Worm (Caenorhabditis elegans) whole organism, L3 larva: ENCODE data around the gene math-20.

Experiments
- R02D3.7 ChIP-seq: fragments of 150-350 bp; optimal IDR thresholded peaks from 2 replicates; lab custom pipeline; 2014; ENCODE audit warnings: missing biosample characterization, missing genetic modification characterization
- aly-2 ChIP-seq: fragments of 150-350 bp; optimal IDR thresholded peaks from 2 replicates; lab custom pipeline; 2014; ENCODE audit warnings: missing biosample characterization, missing genetic modification characterization
- ama-1 ChIP-seq: fragments of 150-350 bp; optimal IDR thresholded peaks from 2 replicates; lab custom pipeline; 2018
- egl-27 ChIP-seq: sonication (generic microtip); optimal IDR thresholded peaks from 4 replicates; lab custom pipeline; 2017; ENCODE audit warnings: missing biosample characterization, missing genetic modification reagents, missing genetic modification characterization
- elt-1 ChIP-seq: fragments of 150-350 bp; optimal IDR thresholded peaks from 2 replicates; lab custom pipeline; 2014; ENCODE audit warnings: missing biosample characterization, missing genetic modification characterization
- fos-1 ChIP-seq: fragments of 150-350 bp; optimal IDR thresholded peaks from 2 replicates; lab custom pipeline; 2014; ENCODE audit warnings: missing biosample characterization, missing genetic modification characterization
- nhr-11 ChIP-seq: fragments of 150-350 bp; optimal IDR thresholded peaks from 2 replicates; lab custom pipeline; 2014; ENCODE audit warnings: missing biosample characterization, missing genetic modification characterization
- nhr-12 ChIP-seq: fragments of 150-350 bp; optimal IDR thresholded peaks from 2 replicates; lab custom pipeline; 2014; ENCODE audit warnings: missing biosample characterization, missing genetic modification characterization
- nhr-28 ChIP-seq: fragments of 150-350 bp; optimal IDR thresholded peaks from 2 replicates; lab custom pipeline; 2014; ENCODE audit warnings: missing biosample characterization, missing genetic modification characterization
- sea-2 ChIP-seq: fragments of 150-350 bp; sonication (generic microtip); optimal IDR thresholded peaks from 4 replicates; lab custom pipeline; 2014; ENCODE audit warnings: missing biosample characterization, missing genetic modification reagents, missing genetic modification characterization
- ztf-11 ChIP-seq: fragments of 150-350 bp; optimal IDR thresholded peaks from 2 replicates; lab custom pipeline; 2014; ENCODE audit warnings: missing biosample characterization, missing genetic modification characterization
- ztf-4 ChIP-seq: fragments of 150-350 bp; optimal IDR thresholded peaks from 2 replicates; lab custom pipeline; 2014; ENCODE audit warnings: missing biosample characterization, missing genetic modification characterization

ce11 chrII:2039288-2039687 is 43.0 kb downstream of the math-20 start, which contains the start of gene bath-19:
- no peak for TF ChIP-seq ama-1
- TF ChIP-seq nhr-11: no peak
- TF ChIP-seq fos-1 (tag; lab: Kevin White, UChicago): no peak
- no peak for TF ChIP-seq elt-1 (tag; lab: Kevin White, UChicago)
- no peak for TF ChIP-seq sea-2 (GFP tag; lab: Kevin White, UChicago)
- no peak for TF ChIP-seq ztf-4 (tag; lab: Kevin White, UChicago)
- TF ChIP-seq R02D3.7: no peak
- no peak for TF ChIP-seq nhr-28
- no peak for TF ChIP-seq ztf-11 (tag; lab: Kevin White, UChicago)
- TF ChIP-seq egl-27 (tag; lab: Kevin White, UChicago): no peak
- TF ChIP-seq nhr-12 (tag; lab: Kevin White, UChicago): no peak
- TF ChIP-seq aly-2 (tag; lab: Kevin White, UChicago): no peak
